Fruit fly (Drosophila melanogaster) whole organism: ENCODE results near the gene TwdlP.

ENCODE experiments used
- CG8478 ChIP-seq: fragments of >200 bp; optimal IDR thresholded peaks from 2 replicates; lab custom pipeline; 2018; ENCODE audit warnings: inconsistent platforms
- usp ChIP-seq: fragments of >200 bp; optimal IDR thresholded peaks from 2 replicates; lab custom pipeline; 2017; ENCODE audit warnings: missing biosample characterization, missing genetic modification characterization, mixed read lengths

DNA sequence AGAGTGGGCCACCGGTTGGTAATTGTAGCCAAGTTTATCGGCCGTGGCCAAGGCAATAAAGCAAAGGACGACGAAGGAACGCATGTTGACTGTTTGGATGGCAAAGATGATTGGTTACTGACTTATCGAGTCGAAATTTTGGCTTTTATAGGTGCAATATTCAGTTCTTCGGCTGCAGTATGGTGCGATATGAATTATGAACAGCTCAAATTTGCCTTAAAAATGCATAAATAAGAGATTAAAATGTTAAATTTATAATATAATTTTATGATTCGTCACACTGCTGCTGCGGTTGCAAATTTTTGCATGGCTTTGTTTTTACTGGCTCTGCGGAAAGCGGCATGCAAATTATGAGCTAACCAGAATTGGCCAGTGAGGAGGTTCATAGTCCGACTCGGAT is 7.5 kb upstream of the TwdlP start, which contains the start of gene TwdlK:
- no peak for TF ChIP-seq CG8478 (lab: Kevin White, UChicago)
- TF ChIP-seq usp (GFP tag; lab: Kevin White, UChicago), result no peak
